Worm (Caenorhabditis elegans): ENCODE measurements around the gene K02F6.1.
"Not testable (repeated sequence)": the region's sequence is repeated elsewhere in the genome, so short reads cannot be mapped to it uniquely, and the experiment has no call there.

DNA sequence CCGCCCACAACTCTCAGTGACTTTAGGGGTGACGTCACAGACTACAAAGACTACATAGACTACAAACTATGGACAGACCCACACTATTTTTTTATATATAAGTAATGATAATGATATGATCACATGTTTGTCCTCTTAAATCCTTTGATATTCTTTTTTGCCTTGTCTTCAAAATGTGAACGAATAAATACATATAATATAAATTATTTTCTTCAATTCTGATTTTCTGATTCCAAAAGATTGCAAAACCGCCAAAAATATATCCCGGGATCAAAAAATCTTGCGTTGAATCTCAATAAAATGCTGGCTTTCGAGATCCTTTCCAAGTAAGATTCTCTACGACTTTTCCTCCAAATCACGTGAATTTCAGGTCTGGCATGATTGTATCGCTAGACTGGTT lies 46.4 kb downstream of the K02F6.1 start, which contains the start of gene F33H12.1:
- not testable (repeated sequence) for TF ChIP-seq ama-1 (optimal IDR thresholded peaks at IDR 0.05); nhr-11 (tag; optimal IDR thresholded peaks at IDR 0.05); snpc-4 (tag; optimal IDR thresholded peaks at IDR 0.05); fkh-10 (GFP tag; optimal IDR thresholded peaks at IDR 0.05); mdl-1 (tag; optimal IDR thresholded peaks at IDR 0.05); aly-2 (tag; optimal IDR thresholded peaks at IDR 0.05)

Measured in whole organism, L1 larva.